Worm (Caenorhabditis elegans) whole organism, young adult: ENCODE results near the gene lido-10.

Experiments used
- B0035.1 ChIP-seq: sonication (generic microtip); optimal IDR thresholded peaks from 2 replicates; lab custom pipeline; 2016; ENCODE audit warnings: missing genetic modification characterization, mild to moderate bottlenecking, missing compliant biosample characterization, missing genotype, missing genetic modification reagents
- B0336.3 ChIP-seq: fragments of 200-800 bp; sonication (Bioruptor generic); IDR thresholded peaks from 2 replicates; pipeline ENCODE4 v1.3.6; 2022; ENCODE audit warnings: missing genetic modification characterization, missing compliant biosample characterization
- C17E4.6 ChIP-seq: fragments of 200-800 bp; sonication (Bioruptor generic); IDR thresholded peaks from 2 replicates; pipeline ENCODE4 v1.3.6; 2022; ENCODE audit warnings: missing genetic modification reagents, missing genetic modification characterization, missing compliant biosample characterization
- F33H1.4 ChIP-seq: fragments of 200-800 bp; sonication (Bioruptor generic); IDR thresholded peaks from 2 replicates; pipeline ENCODE4 v1.3.6; 2022; ENCODE audit warnings: missing genetic modification reagents, missing genetic modification characterization, missing compliant biosample characterization
- K12H6.12 ChIP-seq: fragments of 200-800 bp; sonication (Bioruptor generic); optimal IDR thresholded peaks from 2 replicates; lab custom pipeline; 2018; ENCODE audit warnings: mild to moderate bottlenecking, missing genetic modification characterization, missing compliant biosample characterization
- akir-1 ChIP-seq: fragments of 200-800 bp; sonication (Bioruptor generic); optimal IDR thresholded peaks from 2 replicates; lab custom pipeline; 2018; ENCODE audit warnings: mild to moderate bottlenecking, missing genetic modification characterization, moderate library complexity, missing compliant biosample characterization
- ama-1 ChIP-seq, 3 experiments: fragments of 150-350 bp in 1 of 3; sonication (generic microtip) in 2 of 3; optimal IDR thresholded peaks; 2 replicates each; lab custom pipeline; 2014 to 2018; ENCODE audit warnings: missing biosample characterization in 2 of 3, missing genetic modification characterization in 2 of 3, missing genetic modification reagents in 2 of 3
- atf-7 ChIP-seq: sonication (generic microtip); optimal IDR thresholded peaks from 2 replicates; lab custom pipeline; 2017; ENCODE audit warnings: mild to moderate bottlenecking, missing genetic modification characterization, missing compliant biosample characterization
- attf-5 ChIP-seq: fragments of 200-800 bp; sonication (Bioruptor generic); optimal IDR thresholded peaks from 2 replicates; lab custom pipeline; 2018; ENCODE audit warnings: mild to moderate bottlenecking, missing genetic modification characterization, missing compliant biosample characterization
- attf-6 ChIP-seq: fragments of 200-800 bp; sonication (Bioruptor generic); IDR thresholded peaks from 2 replicates; pipeline ENCODE4 v1.3.6; 2022; ENCODE audit warnings: missing genetic modification reagents, missing genetic modification characterization, missing compliant biosample characterization
- ccch-3 ChIP-seq: fragments of 200-800 bp; sonication (Bioruptor generic); optimal IDR thresholded peaks from 2 replicates; lab custom pipeline; 2018; ENCODE audit warnings: mild to moderate bottlenecking, missing genetic modification characterization, missing compliant biosample characterization
- cebp-1 ChIP-seq, 2 experiments: fragments of 200-800 bp in 1 of 2; sonication (Bioruptor generic) in 1 of 2; sonication (generic microtip) in 1 of 2; IDR thresholded peaks in 1 of 2; optimal IDR thresholded peaks in 1 of 2; 2 replicates each; pipeline versions ENCODE4 v1.3.6 to Lab custom; 2017 to 2022; ENCODE audit warnings: missing compliant biosample characterization in 2 of 2, missing genetic modification characterization in 2 of 2, mild to moderate bottlenecking in 1 of 2, missing genetic modification reagents in 1 of 2, moderate library complexity in 1 of 2
- ceh-100 ChIP-seq: fragments of 200-800 bp; sonication (Bioruptor generic); IDR thresholded peaks from 2 replicates; pipeline ENCODE4 v1.3.6; 2022; ENCODE audit warnings: missing genetic modification reagents, missing genetic modification characterization, missing compliant biosample characterization
- ceh-58 ChIP-seq: fragments of 200-800 bp; sonication (Bioruptor generic); IDR thresholded peaks from 2 replicates; pipeline ENCODE4 v1.3.6; 2022; ENCODE audit warnings: missing genetic modification characterization, missing compliant biosample characterization
- chd-7 ChIP-seq: sonication (generic microtip); optimal IDR thresholded peaks from 2 replicates; lab custom pipeline; 2016; ENCODE audit warnings: mild to moderate bottlenecking, missing genetic modification characterization, moderate library complexity, missing compliant biosample characterization
- dox-1 ChIP-seq: fragments of 200-800 bp; sonication (Bioruptor generic); IDR thresholded peaks from 2 replicates; pipeline ENCODE4 v1.3.6; 2022; ENCODE audit warnings: missing genetic modification reagents, missing genetic modification characterization, missing compliant biosample characterization
- ekl-4 ChIP-seq: fragments of 200-800 bp; sonication (Bioruptor generic); IDR thresholded peaks from 2 replicates; pipeline ENCODE4 v1.3.6; 2022; ENCODE audit warnings: missing genetic modification reagents, missing genetic modification characterization, missing compliant biosample characterization
- hmg-1.2 ChIP-seq: fragments of 200-800 bp; sonication (Bioruptor generic); IDR thresholded peaks from 2 replicates; pipeline ENCODE4 v1.3.6; 2022; ENCODE audit warnings: missing genetic modification reagents, missing genetic modification characterization, missing compliant biosample characterization
- hsf-1 ChIP-seq: fragments of 200-800 bp; sonication (Bioruptor generic); IDR thresholded peaks from 2 replicates; pipeline ENCODE4 v1.3.6; 2022; ENCODE audit warnings: missing genetic modification reagents, missing genetic modification characterization, missing compliant biosample characterization
- lin-40 ChIP-seq: sonication (generic microtip); optimal IDR thresholded peaks from 2 replicates; lab custom pipeline; 2016; ENCODE audit warnings: missing genetic modification characterization, mild to moderate bottlenecking, missing compliant biosample characterization, missing genotype, missing genetic modification reagents
- lin-54 ChIP-seq: fragments of 200-800 bp; sonication (Bioruptor generic); optimal IDR thresholded peaks from 2 replicates; lab custom pipeline; 2018; ENCODE audit warnings: mild to moderate bottlenecking, missing genetic modification characterization, missing compliant biosample characterization
- madf-3 ChIP-seq: fragments of 200-800 bp; sonication (Bioruptor generic); IDR thresholded peaks from 2 replicates; pipeline ENCODE4 v1.3.6; 2022; ENCODE audit warnings: missing genetic modification reagents, missing genetic modification characterization, missing compliant biosample characterization
- madf-8 ChIP-seq: fragments of 200-800 bp; sonication (Bioruptor generic); conservative IDR thresholded peaks from 2 replicates; pipeline ENCODE4 v1.3.6; 2022; ENCODE audit warnings: missing genetic modification reagents, missing genetic modification characterization, missing compliant biosample characterization
- mcd-1 ChIP-seq: fragments of 200-800 bp; sonication (Bioruptor generic); IDR thresholded peaks from 2 replicates; pipeline ENCODE4 v1.3.6; 2022; ENCODE audit warnings: missing genetic modification reagents, missing genetic modification characterization, missing compliant biosample characterization
- mel-28 ChIP-seq: sonication (generic microtip); optimal IDR thresholded peaks from 2 replicates; lab custom pipeline; 2016; ENCODE audit warnings: borderline replicate concordance, mild to moderate bottlenecking, missing genetic modification characterization, missing compliant biosample characterization
- nfyb-1 ChIP-seq: fragments of 200-800 bp; sonication (Bioruptor generic); IDR thresholded peaks from 2 replicates; pipeline ENCODE4 v1.3.6; 2022; ENCODE audit warnings: missing genetic modification reagents, missing genetic modification characterization, missing compliant biosample characterization
- nhr-120 ChIP-seq: fragments of 200-800 bp; sonication (Bioruptor generic); IDR thresholded peaks from 2 replicates; pipeline ENCODE4 v1.3.6; 2022; ENCODE audit warnings: missing genetic modification characterization, missing compliant biosample characterization
- nhr-80 ChIP-seq: sonication (generic microtip); optimal IDR thresholded peaks from 2 replicates; lab custom pipeline; 2016; ENCODE audit warnings: missing genetic modification characterization, missing compliant biosample characterization
- nhr-90 ChIP-seq: sonication (generic microtip); optimal IDR thresholded peaks from 2 replicates; lab custom pipeline; 2016; ENCODE audit warnings: missing genotype, mild to moderate bottlenecking, missing genetic modification characterization, missing compliant biosample characterization
- pha-4 ChIP-seq: fragments of 150-350 bp; sonication (generic microtip); optimal IDR thresholded peaks from 2 replicates; lab custom pipeline; 2014; ENCODE audit warnings: missing biosample characterization, missing genetic modification reagents, missing genetic modification characterization
- sea-2 ChIP-seq: fragments of 200-800 bp; sonication (Bioruptor generic); IDR thresholded peaks from 2 replicates; pipeline ENCODE4 v1.3.6; 2022; ENCODE audit warnings: missing genetic modification characterization, missing compliant biosample characterization
- snpc-1.3 ChIP-seq: sonication (generic microtip); optimal IDR thresholded peaks from 2 replicates; lab custom pipeline; 2017; ENCODE audit warnings: missing genetic modification characterization, mild to moderate bottlenecking, missing compliant biosample characterization, antibody characterized with exemption, moderate library complexity, missing genotype, missing genetic modification reagents; ENCODE audit not compliant: insufficient read depth
- snpc-3.4 ChIP-seq: sonication (generic microtip); optimal IDR thresholded peaks from 2 replicates; lab custom pipeline; 2017; ENCODE audit warnings: missing genetic modification characterization, mild to moderate bottlenecking, missing compliant biosample characterization, antibody characterized with exemption, moderate library complexity, missing genotype, missing genetic modification reagents
- unc-130 ChIP-seq: sonication (generic microtip); optimal IDR thresholded peaks from 2 replicates; lab custom pipeline; 2016; ENCODE audit warnings: missing genetic modification reagents, missing genetic modification characterization, missing compliant biosample characterization
- zfh-2 ChIP-seq: fragments of 200-800 bp; sonication (Bioruptor generic); conservative IDR thresholded peaks from 2 replicates; pipeline ENCODE4 v1.3.6; 2022; ENCODE audit warnings: missing genetic modification reagents, missing genetic modification characterization, missing compliant biosample characterization
- zim-3 ChIP-seq: sonication (generic microtip); optimal IDR thresholded peaks from 2 replicates; lab custom pipeline; 2017; ENCODE audit warnings: mild to moderate bottlenecking, missing genetic modification characterization, moderate library complexity, missing compliant biosample characterization
- ztf-26 ChIP-seq: sonication (generic microtip); optimal IDR thresholded peaks from 2 replicates; lab custom pipeline; 2017; ENCODE audit warnings: missing genetic modification characterization, missing compliant biosample characterization
- ztf-28 ChIP-seq: fragments of 200-800 bp; sonication (Bioruptor generic); IDR thresholded peaks from 2 replicates; pipeline ENCODE4 v1.3.6; 2022; ENCODE audit warnings: missing genetic modification reagents, missing genetic modification characterization, missing compliant biosample characterization

Gene lido-10

DNA sequence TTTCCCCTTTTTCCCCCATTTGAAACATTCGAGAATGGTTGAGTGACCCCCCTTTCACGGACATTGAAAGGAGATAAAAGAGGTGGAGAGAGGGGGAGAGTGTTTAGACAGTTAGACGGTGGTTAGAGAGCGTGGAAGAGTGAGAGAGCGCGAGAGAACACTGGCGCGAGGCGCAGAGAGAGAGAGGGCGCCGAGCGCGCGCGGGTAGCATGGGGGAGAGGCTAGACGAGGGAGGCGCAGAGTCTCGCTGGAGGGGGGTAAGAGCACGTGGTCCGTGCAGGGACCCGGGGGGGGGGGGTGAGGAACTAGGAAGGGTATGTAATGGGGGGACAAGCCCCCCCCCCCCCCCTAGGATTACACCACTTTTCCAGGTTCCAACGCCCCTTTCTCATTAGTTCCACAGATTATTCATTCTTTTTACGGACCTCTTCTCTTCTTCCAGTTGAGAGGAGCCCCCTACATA, 28.3 kb upstream of the lido-10 start (continued):
- TF ChIP-seq mel-28 (tag; lab: Kevin White, UChicago) (peak; percentile 36), sea-2 (GFP tag; lab: Robert Waterston, UW) (peak; percentile 79; the same call in 1 of the 2 replicates), ccch-3 (GFP tag; lab: Kevin White, UChicago) (no peak), pha-4 (tag; lab: Kevin White, UChicago) (peak; percentile 88), lin-40 (tag; lab: Kevin White, UChicago) (peak; percentile 92), B0035.1 (tag; lab: Kevin White, UChicago) (no peak), zfh-2 (GFP tag; lab: Robert Waterston, UW) (peak; percentile 100), nhr-90 (no peak), lin-54 (peak; percentile 70), hsf-1 (peak; percentile 83), ekl-4 (GFP tag; lab: Robert Waterston, UW) (peak; percentile 94), ztf-26 (tag; lab: Kevin White, UChicago) (peak; percentile 97), zim-3 (tag; lab: Kevin White, UChicago) (peak; percentile 54)

DNA sequence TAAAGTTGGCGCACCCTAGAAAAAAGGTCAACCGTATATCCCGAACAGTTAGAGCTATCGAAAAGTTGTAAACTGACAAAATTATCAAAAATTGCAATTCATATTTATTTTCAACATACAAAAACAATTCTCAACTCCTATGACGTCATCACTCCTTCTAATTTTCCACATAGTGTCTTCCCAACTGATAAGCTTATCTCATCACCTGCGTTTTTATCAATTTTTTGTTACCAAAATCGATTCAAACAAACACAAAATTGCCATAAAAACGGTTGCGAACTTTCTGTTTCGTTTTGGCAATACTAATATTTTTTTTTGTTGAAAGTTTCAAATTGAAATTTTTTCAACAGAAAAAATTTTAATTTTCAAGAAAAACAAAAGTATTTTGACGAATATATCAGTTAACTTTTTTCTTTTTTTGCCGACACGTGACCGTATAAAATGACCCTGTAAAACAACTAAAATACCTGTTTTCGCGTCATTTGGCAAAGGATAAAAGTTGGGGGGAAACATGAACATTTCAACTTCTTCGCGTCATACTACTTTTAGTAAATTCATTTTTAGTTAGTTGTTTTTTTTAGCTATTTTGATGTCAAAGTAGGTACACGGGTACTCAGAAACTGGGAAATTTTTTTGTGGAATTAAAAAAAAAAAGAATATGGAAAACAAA, 26.6 kb upstream of the lido-10 start:
- peak; percentile 55 for TF ChIP-seq nhr-80 (tag; lab: Kevin White, UChicago)
- TF ChIP-seq atf-7 (tag; lab: Kevin White, UChicago), result peak; percentile 87
- no peak for TF ChIP-seq B0336.3
- TF ChIP-seq C17E4.6 (GFP tag; lab: Robert Waterston, UW), result no peak
- 0 out of 2 replicates have a peak, but pooled peaks have one; percentile 16 for TF ChIP-seq dox-1 (GFP tag; lab: Robert Waterston, UW)

DNA sequence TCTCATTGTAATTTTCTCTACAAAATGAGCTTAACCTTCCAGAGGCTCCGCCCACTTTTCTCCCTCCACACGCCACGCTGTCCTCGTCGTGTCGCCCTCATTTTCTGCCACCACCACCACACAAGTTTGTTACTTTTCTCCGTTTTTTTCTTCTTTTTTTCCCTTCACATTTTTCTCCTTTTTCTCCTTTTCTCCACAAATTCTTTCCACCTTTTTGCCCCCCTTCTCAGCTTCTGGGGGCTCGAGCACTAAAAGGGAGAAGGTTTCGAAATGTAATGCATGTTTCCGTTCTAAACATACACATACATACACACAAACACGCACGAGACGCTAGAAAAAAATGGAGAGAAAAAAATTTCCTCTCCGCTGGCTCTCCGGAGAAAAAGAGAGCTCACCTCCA, 25.7 kb upstream of the lido-10 start, which contains the start of gene nhr-88:
TSS of gene nhr-88 (plus strand) at position 43 of the 400 bp plus-strand sequence.
- no peak for TF ChIP-seq ceh-100 (GFP tag; lab: Robert Waterston, UW)
- TF ChIP-seq F33H1.4 (GFP tag; lab: Robert Waterston, UW), result no peak
- TF ChIP-seq ekl-4 (GFP tag; lab: Robert Waterston, UW), result no peak
- TF ChIP-seq attf-5 (GFP tag; lab: Kevin White, UChicago), result peak; percentile 6
- TF ChIP-seq ztf-28 (GFP tag; lab: Robert Waterston, UW), result no peak
- TF ChIP-seq akir-1 (GFP tag; lab: Kevin White, UChicago), result no peak
- TF ChIP-seq ama-1 (optimal IDR thresholded peaks at IDR 0.05; lab: Kevin White, UChicago), result no peak
- TF ChIP-seq ama-1 (GFP tag; optimal IDR thresholded peaks at IDR 0.05; lab: Kevin White, UChicago), result no peak
- no peak for TF ChIP-seq snpc-3.4 (tag; lab: Kevin White, UChicago)
- 0 out of 2 replicates have a peak, but pooled peaks have one; percentile 15 for TF ChIP-seq madf-8
- TF ChIP-seq chd-7, result peak; percentile 18
- no peak for TF ChIP-seq madf-3 (GFP tag; lab: Robert Waterston, UW)
- peak; percentile 31; the same call in 1 of the 2 replicates for TF ChIP-seq B0336.3
- peak; percentile 16 for TF ChIP-seq atf-7 (tag; lab: Kevin White, UChicago)
- TF ChIP-seq zfh-2 (GFP tag; lab: Robert Waterston, UW), result peak; percentile 76
- peak; percentile 56; the same call in 1 of the 2 replicates for TF ChIP-seq nfyb-1 (GFP tag; lab: Robert Waterston, UW)
- TF ChIP-seq hmg-1.2 (GFP tag; lab: Robert Waterston, UW), result 0 out of 2 replicates have a peak, but pooled peaks have one; percentile 21
- TF ChIP-seq cebp-1 (GFP tag; IDR thresholded peaks at IDR 0.05; lab: Robert Waterston, UW), result no peak
- TF ChIP-seq cebp-1 (tag; optimal IDR thresholded peaks at IDR 0.05; lab: Kevin White, UChicago), result peak; percentile 69
- peak; percentile 20 for TF ChIP-seq K12H6.12
- no peak for TF ChIP-seq snpc-1.3 (tag; lab: Kevin White, UChicago)
- peak; percentile 42 for TF ChIP-seq mcd-1 (GFP tag; lab: Robert Waterston, UW)
- no peak for TF ChIP-seq zim-3 (tag; lab: Kevin White, UChicago)
- no peak for TF ChIP-seq ccch-3 (GFP tag; lab: Kevin White, UChicago)
- no peak for TF ChIP-seq nhr-120 (GFP tag; lab: Robert Waterston, UW)
- TF ChIP-seq unc-130 (GFP tag; lab: Kevin White, UChicago), result no peak
- no peak for TF ChIP-seq attf-6
- no peak for TF ChIP-seq ceh-58 (GFP tag; lab: Robert Waterston, UW)
- TF ChIP-seq, all 124 proteins: peak for 11
